Fruit fly (Drosophila melanogaster) whole organism, embryonic: ENCODE data around the gene cyr.

Experiments
- CG10267 ChIP-seq: fragments of 200-800 bp; sonication (Bioruptor generic); optimal IDR thresholded peaks from 2 replicates; lab custom pipeline; 2018; ENCODE audit warnings: missing biosample characterization, mild to moderate bottlenecking, missing genetic modification characterization, moderate library complexity
- CG11723 ChIP-seq: fragments of 200-800 bp; sonication (Bioruptor generic); optimal IDR thresholded peaks from 2 replicates; lab custom pipeline; 2017; ENCODE audit warnings: missing biosample characterization, mild to moderate bottlenecking, missing genetic modification characterization
- CG12744 ChIP-seq: fragments of 200-800 bp; sonication (Bioruptor generic); optimal IDR thresholded peaks from 2 replicates; lab custom pipeline; 2016; ENCODE audit warnings: missing biosample characterization, missing genetic modification characterization
- CG14014 ChIP-seq: fragments of 200-800 bp; sonication (Bioruptor generic); IDR thresholded peaks from 2 replicates; pipeline ENCODE4 v1.3.6; 2022; ENCODE audit warnings: missing biosample characterization, missing genetic modification characterization
- CG15696 ChIP-seq: fragments of 200-800 bp; sonication (Bioruptor generic); optimal IDR thresholded peaks from 2 replicates; lab custom pipeline; 2019; ENCODE audit warnings: missing biosample characterization, mild to moderate bottlenecking, missing genetic modification characterization, moderate library complexity
- CG16815 ChIP-seq: fragments of 200-800 bp; sonication (Bioruptor generic); optimal IDR thresholded peaks from 3 replicates; lab custom pipeline; 2017; ENCODE audit warnings: missing biosample characterization, mild to moderate bottlenecking, missing genetic modification characterization
- CG3995 ChIP-seq: fragments of 200-800 bp; sonication (Bioruptor generic); optimal IDR thresholded peaks from 3 replicates; lab custom pipeline; 2016; ENCODE audit warnings: missing biosample characterization, missing genetic modification characterization
- H15 ChIP-seq: fragments of 200-800 bp; sonication (Bioruptor generic); IDR thresholded peaks from 3 replicates; pipeline ENCODE4 v1.3.6; 2022; ENCODE audit warnings: missing biosample characterization, missing genetic modification characterization
- NC2α ChIP-seq: fragments of 200-800 bp; sonication (Bioruptor generic); optimal IDR thresholded peaks from 2 replicates; lab custom pipeline; 2016; ENCODE audit warnings: missing biosample characterization, missing genetic modification characterization
- gro ChIP-seq: fragments of 200-800 bp; sonication (Bioruptor generic); optimal IDR thresholded peaks from 2 replicates; lab custom pipeline; 2016; ENCODE audit warnings: missing biosample characterization, missing genetic modification characterization
- oc ChIP-seq: fragments of 200-800 bp; sonication (Bioruptor generic); optimal IDR thresholded peaks from 2 replicates; lab custom pipeline; 2018; ENCODE audit warnings: missing biosample characterization, mild to moderate bottlenecking, missing genetic modification characterization, moderate library complexity
- phol ChIP-seq: fragments of 200-800 bp; sonication (Bioruptor generic); optimal IDR thresholded peaks from 3 replicates; lab custom pipeline; 2018; ENCODE audit warnings: missing biosample characterization, mild to moderate bottlenecking, missing genetic modification characterization, moderate library complexity

dm6 chrX:8140707-8141106, 5.2 kb upstream of the cyr start:
- TF ChIP-seq CG11723 (GFP tag; lab: Kevin White, UChicago) (no peak), oc (tag; lab: Kevin White, UChicago) (no peak), NC2α (no peak), CG12744 (GFP tag; lab: Kevin White, UChicago) (no peak), CG14014 (GFP tag; lab: Robert Waterston, UW) (no peak), phol (tag; lab: Kevin White, UChicago) (no peak), CG3995 (GFP tag; lab: Kevin White, UChicago) (no peak), CG10267 (tag; lab: Kevin White, UChicago) (no peak), CG16815 (GFP tag; lab: Kevin White, UChicago) (no peak), CG15696 (tag; lab: Kevin White, UChicago) (no peak), gro (GFP tag; lab: Kevin White, UChicago) (no peak), H15 (no peak)
